Fruit fly (Drosophila melanogaster) whole organism, embryonic: ENCODE results near the gene Tsp96F.

ENCODE experiments used
- B-H2 ChIP-seq: fragments of 200-800 bp; sonication (Bioruptor generic); optimal IDR thresholded peaks from 2 replicates; lab custom pipeline; 2018; ENCODE audit warnings: missing biosample characterization, mild to moderate bottlenecking, missing genetic modification characterization
- CG10654 ChIP-seq: fragments of 200-800 bp; sonication (Bioruptor generic); optimal IDR thresholded peaks from 2 replicates; lab custom pipeline; 2016; ENCODE audit warnings: missing biosample characterization, missing genetic modification characterization
- CG11085 ChIP-seq: fragments of 200-800 bp; sonication (Bioruptor generic); IDR thresholded peaks from 2 replicates; pipeline ENCODE4 v1.3.6; 2022; ENCODE audit warnings: missing biosample characterization, missing genetic modification characterization
- CG1233 ChIP-seq: fragments of 200-800 bp; sonication (Bioruptor generic); optimal IDR thresholded peaks from 4 replicates; lab custom pipeline; 2018; ENCODE audit warnings: missing biosample characterization, mild to moderate bottlenecking, missing genetic modification characterization
- CG12659 ChIP-seq: fragments of 200-800 bp; sonication (Bioruptor generic); optimal IDR thresholded peaks from 3 replicates; lab custom pipeline; 2017; ENCODE audit warnings: mild to moderate bottlenecking, missing biosample characterization, missing genetic modification reagents, missing genetic modification characterization
- CG13287 ChIP-seq: fragments of 200-800 bp; sonication (Bioruptor generic); IDR thresholded peaks from 2 replicates; pipeline ENCODE4 v1.3.6; 2022; ENCODE audit warnings: missing biosample characterization, missing genetic modification characterization; ENCODE audit not compliant: partially characterized antibody
- CG13296 ChIP-seq: fragments of 200-800 bp; sonication (Bioruptor generic); optimal IDR thresholded peaks from 3 replicates; lab custom pipeline; 2018; ENCODE audit warnings: missing biosample characterization, mild to moderate bottlenecking, missing genetic modification characterization
- CG16813 ChIP-seq: fragments of 200-800 bp; sonication (Bioruptor generic); IDR thresholded peaks from 3 replicates; pipeline ENCODE4 v1.3.6; 2022; ENCODE audit warnings: missing biosample characterization, missing genetic modification characterization; ENCODE audit not compliant: partially characterized antibody
- CG17328 ChIP-seq: fragments of 200-800 bp; sonication (Bioruptor generic); IDR thresholded peaks from 2 replicates; pipeline ENCODE4 v1.3.6; 2022; ENCODE audit warnings: missing biosample characterization, missing genetic modification characterization
- CG17612 ChIP-seq: fragments of 200-800 bp; sonication (Bioruptor generic); IDR thresholded peaks from 2 replicates; pipeline ENCODE4 v1.3.6; 2022; ENCODE audit warnings: missing biosample characterization, missing genetic modification characterization
- CG2120 ChIP-seq: fragments of 200-800 bp; sonication (Bioruptor generic); optimal IDR thresholded peaks from 3 replicates; lab custom pipeline; 2016; ENCODE audit warnings: missing biosample characterization, missing genetic modification characterization
- CG2712 ChIP-seq: fragments of 200-800 bp; optimal IDR thresholded peaks from 3 replicates; lab custom pipeline; 2019; ENCODE audit warnings: missing biosample characterization, mild to moderate bottlenecking, missing genetic modification characterization, moderate library complexity
- CG34376 ChIP-seq: fragments of 200-800 bp; sonication (Bioruptor generic); optimal IDR thresholded peaks from 2 replicates; lab custom pipeline; 2018; ENCODE audit warnings: missing biosample characterization, mild to moderate bottlenecking, missing genetic modification characterization
- CG3995 ChIP-seq: fragments of 200-800 bp; sonication (Bioruptor generic); optimal IDR thresholded peaks from 3 replicates; lab custom pipeline; 2016; ENCODE audit warnings: missing biosample characterization, missing genetic modification characterization
- CG4617 ChIP-seq: fragments of 200-800 bp; sonication (Bioruptor generic); optimal IDR thresholded peaks from 3 replicates; lab custom pipeline; 2016; ENCODE audit warnings: missing biosample characterization, missing genetic modification characterization, borderline replicate concordance
- CG4820 ChIP-seq: fragments of 200-800 bp; sonication (Bioruptor generic); optimal IDR thresholded peaks from 3 replicates; lab custom pipeline; 2016; ENCODE audit warnings: missing biosample characterization, missing genetic modification characterization
- CG6791 ChIP-seq: fragments of 200-800 bp; sonication (Bioruptor generic); IDR thresholded peaks from 3 replicates; pipeline ENCODE4 v1.3.6; 2022; ENCODE audit warnings: missing biosample characterization, missing genetic modification characterization; ENCODE audit not compliant: partially characterized antibody
- CG8478 ChIP-seq: fragments of >200 bp; optimal IDR thresholded peaks from 2 replicates; lab custom pipeline; 2018
- CG8924 ChIP-seq: fragments of 200-800 bp; optimal IDR thresholded peaks from 3 replicates; lab custom pipeline; 2019; ENCODE audit warnings: missing biosample characterization, mild to moderate bottlenecking, missing genetic modification characterization, moderate library complexity
- CHES-1-like ChIP-seq: fragments of 200-800 bp; sonication (Bioruptor generic); optimal IDR thresholded peaks from 2 replicates; lab custom pipeline; 2016; ENCODE audit warnings: missing biosample characterization, missing genetic modification characterization
- CTCF ChIP-seq: fragments of 200-800 bp; sonication (Bioruptor generic); optimal IDR thresholded peaks from 2 replicates; lab custom pipeline; 2017; ENCODE audit warnings: missing biosample characterization, mild to moderate bottlenecking, missing genetic modification characterization, moderate library complexity
- Ets65A ChIP-seq: fragments of 200-800 bp; sonication (Bioruptor generic); peaks from one replicate; lab custom pipeline; 2016; ENCODE audit warnings: missing biosample characterization, missing genetic modification characterization
- Fer3 ChIP-seq: fragments of 200-800 bp; sonication (Bioruptor generic); optimal IDR thresholded peaks from 2 replicates; lab custom pipeline; 2018; ENCODE audit warnings: missing biosample characterization, mild to moderate bottlenecking, missing genetic modification characterization, moderate library complexity
- Gsc ChIP-seq: fragments of 200-800 bp; sonication (Bioruptor generic); IDR thresholded peaks from 2 replicates; pipeline ENCODE4 v1.3.6; 2022; ENCODE audit warnings: missing biosample characterization, missing genetic modification characterization
- HHEX ChIP-seq: fragments of 200-800 bp; sonication (Bioruptor generic); optimal IDR thresholded peaks from 3 replicates; lab custom pipeline; 2017; ENCODE audit warnings: missing biosample characterization, mild to moderate bottlenecking, missing genetic modification characterization, missing genetic modification reagents
- Hmr ChIP-seq: fragments of 200-800 bp; sonication (Bioruptor generic); optimal IDR thresholded peaks from 3 replicates; lab custom pipeline; 2017; ENCODE audit warnings: mild to moderate bottlenecking, missing biosample characterization, missing genetic modification reagents, missing genetic modification characterization
- Hmx ChIP-seq: fragments of 200-800 bp; sonication (Bioruptor generic); optimal IDR thresholded peaks from 2 replicates; lab custom pipeline; 2016; ENCODE audit warnings: missing biosample characterization, missing genetic modification characterization
- Lim3 ChIP-seq: fragments of 200-800 bp; sonication (Bioruptor generic); IDR thresholded peaks from 2 replicates; pipeline ENCODE4 v1.3.6; 2022; ENCODE audit warnings: missing biosample characterization, missing genetic modification characterization
- NC2β ChIP-seq: fragments of 200-800 bp; sonication (Bioruptor generic); optimal IDR thresholded peaks from 2 replicates; lab custom pipeline; 2016; ENCODE audit warnings: missing biosample characterization, missing genetic modification characterization
- Neu2 ChIP-seq: fragments of 200-800 bp; sonication (Bioruptor generic); optimal IDR thresholded peaks from 3 replicates; lab custom pipeline; 2016; ENCODE audit warnings: missing biosample characterization, missing genetic modification characterization, borderline replicate concordance
- Nf-YA ChIP-seq: fragments of 200-800 bp; sonication (Bioruptor generic); IDR thresholded peaks from 2 replicates; pipeline ENCODE4 v1.3.6; 2022; ENCODE audit warnings: missing biosample characterization, missing genetic modification characterization
- Nf-YB ChIP-seq: fragments of 200-800 bp; sonication (Bioruptor generic); optimal IDR thresholded peaks from 3 replicates; lab custom pipeline; 2019; ENCODE audit warnings: missing biosample characterization, mild to moderate bottlenecking, missing genetic modification characterization, moderate library complexity
- Nf-YC ChIP-seq: fragments of 200-800 bp; optimal IDR thresholded peaks from 3 replicates; lab custom pipeline; 2019; ENCODE audit warnings: missing biosample characterization, mild to moderate bottlenecking, missing genetic modification characterization, moderate library complexity
- Ptx1 ChIP-seq: fragments of 200-800 bp; sonication (Bioruptor generic); IDR thresholded peaks from 2 replicates; pipeline ENCODE4 v1.3.6; 2022; ENCODE audit warnings: missing biosample characterization, missing genetic modification characterization
- Ravus ChIP-seq: fragments of 200-800 bp; sonication (Bioruptor generic); IDR thresholded peaks from 2 replicates; pipeline ENCODE4 v1.3.6; 2022; ENCODE audit warnings: missing biosample characterization, missing genetic modification characterization
- Rfx ChIP-seq: fragments of 200-800 bp; sonication (Bioruptor generic); IDR thresholded peaks from 2 replicates; pipeline ENCODE4 v1.3.6; 2022; ENCODE audit warnings: missing biosample characterization, missing genetic modification characterization
- Rx ChIP-seq: fragments of 200-800 bp; sonication (Bioruptor generic); IDR thresholded peaks from 2 replicates; pipeline ENCODE4 v1.3.6; 2022; ENCODE audit warnings: missing biosample characterization, missing genetic modification characterization
- Scr ChIP-seq: fragments of 200-800 bp; sonication (Bioruptor generic); IDR thresholded peaks from 2 replicates; pipeline ENCODE4 v1.3.6; 2022; ENCODE audit warnings: missing biosample characterization, missing genetic modification characterization; ENCODE audit not compliant: partially characterized antibody
- Sry-β ChIP-seq: fragments of 200-800 bp; sonication (Bioruptor generic); optimal IDR thresholded peaks from 2 replicates; lab custom pipeline; 2018; ENCODE audit warnings: missing biosample characterization, mild to moderate bottlenecking, missing genetic modification characterization, moderate library complexity
- ase ChIP-seq: fragments of 200-800 bp; sonication (Bioruptor generic); IDR thresholded peaks from 3 replicates; pipeline ENCODE4 v1.3.6; 2022; ENCODE audit warnings: missing biosample characterization, missing genetic modification characterization
- bbx ChIP-seq: fragments of 200-800 bp; sonication (Bioruptor generic); IDR thresholded peaks from 2 replicates; pipeline ENCODE4 v1.3.6; 2022; ENCODE audit warnings: missing biosample characterization, missing genetic modification characterization; ENCODE audit not compliant: partially characterized antibody
- chif ChIP-seq, 2 experiments: fragments of 200-800 bp; sonication (Bioruptor generic); optimal IDR thresholded peaks; 3 replicates each; lab custom pipeline; 2016; ENCODE audit warnings: missing biosample characterization in 2 of 2, missing genetic modification characterization in 2 of 2
- dysf ChIP-seq: fragments of 200-800 bp; sonication (Bioruptor generic); IDR thresholded peaks from 3 replicates; pipeline ENCODE4 v1.3.6; 2022; ENCODE audit warnings: missing biosample characterization, missing genetic modification characterization
- exex ChIP-seq: fragments of 200-800 bp; sonication (Bioruptor generic); optimal IDR thresholded peaks from 4 replicates; lab custom pipeline; 2018; ENCODE audit warnings: missing biosample characterization, mild to moderate bottlenecking, missing genetic modification characterization, moderate library complexity
- h ChIP-seq: fragments of >200 bp; optimal IDR thresholded peaks from 2 replicates; lab custom pipeline; 2017
- luna ChIP-seq: fragments of 200-800 bp; sonication (Bioruptor generic); optimal IDR thresholded peaks from 2 replicates; lab custom pipeline; 2016; ENCODE audit warnings: missing biosample characterization, missing genetic modification characterization
- nerfin-2 ChIP-seq: fragments of 200-800 bp; sonication (Bioruptor generic); IDR thresholded peaks from 2 replicates; pipeline ENCODE4 v1.3.6; 2022; ENCODE audit warnings: missing biosample characterization, missing genetic modification characterization; ENCODE audit not compliant: partially characterized antibody
- pfk ChIP-seq: fragments of 200-800 bp; sonication (Bioruptor generic); optimal IDR thresholded peaks from 2 replicates; lab custom pipeline; 2018; ENCODE audit warnings: missing biosample characterization, mild to moderate bottlenecking, missing genetic modification characterization, moderate library complexity
- pho ChIP-seq: fragments of 200-800 bp; sonication (Bioruptor generic); optimal IDR thresholded peaks from 2 replicates; lab custom pipeline; 2016; ENCODE audit warnings: missing biosample characterization, missing genetic modification characterization
- run ChIP-seq: fragments of 200-800 bp; sonication (Bioruptor generic); optimal IDR thresholded peaks from 3 replicates; lab custom pipeline; 2018; ENCODE audit warnings: missing biosample characterization, mild to moderate bottlenecking, missing genetic modification characterization
- tin ChIP-seq: fragments of 200-800 bp; sonication (Bioruptor generic); optimal IDR thresholded peaks from 3 replicates; lab custom pipeline; 2016; ENCODE audit warnings: missing biosample characterization, missing genetic modification characterization
- toy ChIP-seq: fragments of 200-800 bp; sonication (Bioruptor generic); IDR thresholded peaks from 2 replicates; pipeline ENCODE4 v1.3.6; 2022; ENCODE audit warnings: missing biosample characterization, missing genetic modification characterization
- usp ChIP-seq: fragments of >200 bp; optimal IDR thresholded peaks from 2 replicates; lab custom pipeline; 2017; ENCODE audit warnings: missing biosample characterization, missing genetic modification characterization

The Tsp96F gene

dm6 chr3R:25851224-25851682 lies 30.0 kb downstream of the Tsp96F start, which contains the start of the genes CG14545 and CG5886 (continued):
- TF ChIP-seq luna (GFP tag; lab: Kevin White, UChicago) (no peak), dysf (GFP tag; lab: Robert Waterston, UW) (no peak), h (lab: Kevin White, UChicago) (no peak), Hmx (GFP tag; lab: Kevin White, UChicago) (no peak), CTCF (GFP tag; lab: Kevin White, UChicago) (peak; percentile 93), Rx (GFP tag; lab: Robert Waterston, UW) (peak; percentile 26; the same call in 1 of the 2 replicates), CG3995 (GFP tag; lab: Kevin White, UChicago) (no peak), CG2712 (tag; lab: Kevin White, UChicago) (no peak), CG17328 (GFP tag; lab: Robert Waterston, UW) (no peak), CG13296 (GFP tag; lab: Kevin White, UChicago) (no peak), CG1233 (no peak), Hmr (GFP tag; lab: Kevin White, UChicago) (no peak), usp (GFP tag; lab: Kevin White, UChicago) (no peak), tin (GFP tag; lab: Kevin White, UChicago) (no peak), B-H2 (GFP tag; lab: Kevin White, UChicago) (no peak), Nf-YB (no peak), Ets65A (GFP tag; lab: Kevin White, UChicago) (no peak), NC2β (no peak), CG2120 (GFP tag; lab: Kevin White, UChicago) (peak; percentile 37), CG17612 (GFP tag; lab: Robert Waterston, UW) (no peak), CG34376 (no peak), Neu2 (GFP tag; lab: Kevin White, UChicago) (no peak), exex (tag; lab: Kevin White, UChicago) (no peak), HHEX (GFP tag; lab: Kevin White, UChicago) (no peak), CG10654 (no peak), chif (GFP tag; optimal IDR thresholded peaks at IDR 0.05; lab: Kevin White, UChicago) (no peak), pfk (GFP tag; lab: Kevin White, UChicago) (no peak), CG11085 (GFP tag; lab: Robert Waterston, UW) (no peak), CG16813 (GFP tag; lab: Robert Waterston, UW) (no peak), toy (no peak), CG12659 (GFP tag; lab: Kevin White, UChicago) (peak; percentile 39), Scr (GFP tag; lab: Robert Waterston, UW) (no peak), CG6791 (GFP tag; lab: Robert Waterston, UW) (no peak), ase (GFP tag; lab: Robert Waterston, UW) (no peak), CG13287 (GFP tag; lab: Robert Waterston, UW) (0 out of 2 replicates have a peak, but pooled peaks have one; percentile 47), CHES-1-like (GFP tag; lab: Kevin White, UChicago) (peak; percentile 31), CG4617 (GFP tag; lab: Kevin White, UChicago) (peak; percentile 29), CG8478 (no peak), Rfx (peak; percentile 18; the same call in 1 of the 2 replicates), pho (GFP tag; lab: Kevin White, UChicago) (peak; percentile 24), bbx (GFP tag; lab: Robert Waterston, UW) (no peak), nerfin-2 (no peak), CG8924 (tag; lab: Kevin White, UChicago) (no peak), CG4820 (GFP tag; lab: Kevin White, UChicago) (no peak), Lim3 (GFP tag; lab: Robert Waterston, UW) (no peak), Sry-β (GFP tag; lab: Kevin White, UChicago) (no peak), Fer3 (tag; lab: Kevin White, UChicago) (no peak), Ravus (no peak), Ptx1 (no peak), Nf-YA (GFP tag; lab: Robert Waterston, UW) (no peak), Gsc (GFP tag; lab: Robert Waterston, UW) (no peak), run (tag; lab: Kevin White, UChicago) (no peak), Nf-YC (tag; lab: Kevin White, UChicago) (no peak)
